Fruit fly (Drosophila melanogaster) whole organism, embryonic: ENCODE data around the gene fog.

Experiments
- Adf1 ChIP-seq: fragments of 200-800 bp; sonication (Bioruptor generic); IDR thresholded peaks from 2 replicates; pipeline ENCODE4 v1.3.6; 2022; ENCODE audit warnings: missing biosample characterization, missing genetic modification characterization
- CG12236 ChIP-seq: fragments of 200-800 bp; sonication (Bioruptor generic); optimal IDR thresholded peaks from 2 replicates; lab custom pipeline; 2016; ENCODE audit warnings: missing biosample characterization, missing genetic modification characterization
- CG13894 ChIP-seq: fragments of 200-800 bp; sonication (Bioruptor generic); optimal IDR thresholded peaks from 3 replicates; lab custom pipeline; 2018; ENCODE audit warnings: missing biosample characterization, mild to moderate bottlenecking, missing genetic modification characterization, moderate library complexity
- CG15073 ChIP-seq: fragments of 200-800 bp; sonication (Bioruptor generic); optimal IDR thresholded peaks from 2 replicates; lab custom pipeline; 2016; ENCODE audit warnings: missing biosample characterization, missing genetic modification characterization
- CG16813 ChIP-seq: fragments of 200-800 bp; sonication (Bioruptor generic); IDR thresholded peaks from 3 replicates; pipeline ENCODE4 v1.3.6; 2022; ENCODE audit warnings: missing biosample characterization, missing genetic modification characterization; ENCODE audit not compliant: partially characterized antibody
- CG17328 ChIP-seq: fragments of 200-800 bp; sonication (Bioruptor generic); IDR thresholded peaks from 2 replicates; pipeline ENCODE4 v1.3.6; 2022; ENCODE audit warnings: missing biosample characterization, missing genetic modification characterization
- CG2199 ChIP-seq: fragments of 200-800 bp; sonication (Bioruptor generic); IDR thresholded peaks from 3 replicates; pipeline ENCODE4 v1.3.6; 2022; ENCODE audit warnings: missing biosample characterization, missing genetic modification characterization
- CG34224 ChIP-seq: fragments of 200-800 bp; sonication (Bioruptor generic); IDR thresholded peaks from 3 replicates; pipeline ENCODE4 v1.3.6; 2022; ENCODE audit warnings: missing biosample characterization, missing genetic modification characterization; ENCODE audit not compliant: partially characterized antibody
- CG3838 ChIP-seq: fragments of 200-800 bp; sonication (Bioruptor generic); optimal IDR thresholded peaks from 3 replicates; lab custom pipeline; 2016; ENCODE audit warnings: missing biosample characterization, missing genetic modification characterization
- CG3847 ChIP-seq: fragments of 200-800 bp; sonication (Bioruptor generic); IDR thresholded peaks from 2 replicates; pipeline ENCODE4 v1.3.6; 2022; ENCODE audit warnings: missing biosample characterization, missing genetic modification characterization
- CG6254 ChIP-seq: fragments of 200-800 bp; sonication (Bioruptor generic); optimal IDR thresholded peaks from 3 replicates; lab custom pipeline; 2017; ENCODE audit warnings: mild to moderate bottlenecking, missing biosample characterization, missing genetic modification reagents, missing genetic modification characterization
- CG6791 ChIP-seq: fragments of 200-800 bp; sonication (Bioruptor generic); IDR thresholded peaks from 3 replicates; pipeline ENCODE4 v1.3.6; 2022; ENCODE audit warnings: missing biosample characterization, missing genetic modification characterization; ENCODE audit not compliant: partially characterized antibody
- CG8765 ChIP-seq: fragments of 200-800 bp; sonication (Bioruptor generic); IDR thresholded peaks from 2 replicates; pipeline ENCODE4 v1.3.6; 2022; ENCODE audit warnings: missing biosample characterization, missing genetic modification characterization
- CoRest ChIP-seq: fragments of 200-800 bp; sonication (Bioruptor generic); optimal IDR thresholded peaks from 3 replicates; lab custom pipeline; 2018; ENCODE audit warnings: missing biosample characterization, mild to moderate bottlenecking, missing genetic modification characterization, moderate library complexity
- Dad ChIP-seq: fragments of 200-800 bp; sonication (Bioruptor generic); optimal IDR thresholded peaks from 3 replicates; lab custom pipeline; 2016; ENCODE audit warnings: missing biosample characterization, missing genetic modification characterization
- Deaf1 ChIP-seq: fragments of 200-800 bp; optimal IDR thresholded peaks from 3 replicates; lab custom pipeline; 2019; ENCODE audit warnings: missing biosample characterization, mild to moderate bottlenecking, missing genetic modification characterization, moderate library complexity
- Dll ChIP-seq: fragments of 200-800 bp; sonication (Bioruptor generic); IDR thresholded peaks from 4 replicates; pipeline ENCODE4 v1.3.6; 2022; ENCODE audit warnings: missing biosample characterization, missing genetic modification characterization; ENCODE audit not compliant: partially characterized antibody
- Fer2 ChIP-seq: fragments of 200-800 bp; sonication (Bioruptor generic); optimal IDR thresholded peaks from 2 replicates; lab custom pipeline; 2018; ENCODE audit warnings: missing biosample characterization, mild to moderate bottlenecking, missing genetic modification characterization, moderate library complexity
- Fer3 ChIP-seq: fragments of 200-800 bp; sonication (Bioruptor generic); optimal IDR thresholded peaks from 2 replicates; lab custom pipeline; 2018; ENCODE audit warnings: missing biosample characterization, mild to moderate bottlenecking, missing genetic modification characterization, moderate library complexity
- GATAe ChIP-seq: fragments of 200-800 bp; sonication (Bioruptor generic); conservative IDR thresholded peaks from 2 replicates; pipeline ENCODE4 v1.3.6; 2022; ENCODE audit warnings: missing biosample characterization, missing genetic modification characterization
- H15 ChIP-seq: fragments of 200-800 bp; sonication (Bioruptor generic); IDR thresholded peaks from 3 replicates; pipeline ENCODE4 v1.3.6; 2022; ENCODE audit warnings: missing biosample characterization, missing genetic modification characterization
- Hr39 ChIP-seq: fragments of >200 bp; optimal IDR thresholded peaks from 2 replicates; lab custom pipeline; 2017
- MBD-R2 ChIP-seq: fragments of 200-800 bp; sonication (Bioruptor generic); IDR thresholded peaks from 2 replicates; pipeline ENCODE4 v1.3.6; 2022; ENCODE audit warnings: missing biosample characterization, missing genetic modification characterization
- Neu2 ChIP-seq: fragments of 200-800 bp; sonication (Bioruptor generic); optimal IDR thresholded peaks from 3 replicates; lab custom pipeline; 2016; ENCODE audit warnings: missing biosample characterization, missing genetic modification characterization, borderline replicate concordance
- Scr ChIP-seq: fragments of 200-800 bp; sonication (Bioruptor generic); IDR thresholded peaks from 2 replicates; pipeline ENCODE4 v1.3.6; 2022; ENCODE audit warnings: missing biosample characterization, missing genetic modification characterization; ENCODE audit not compliant: partially characterized antibody
- Side ChIP-seq: fragments of 200-800 bp; sonication (Bioruptor generic); optimal IDR thresholded peaks from 2 replicates; lab custom pipeline; 2016; ENCODE audit warnings: missing biosample characterization, missing genetic modification characterization
- Sox102F ChIP-seq: fragments of 200-800 bp; sonication (Bioruptor generic); optimal IDR thresholded peaks from 2 replicates; lab custom pipeline; 2018; ENCODE audit warnings: missing biosample characterization, mild to moderate bottlenecking, missing genetic modification characterization, moderate library complexity
- Usf ChIP-seq: fragments of 200-800 bp; sonication (Bioruptor generic); optimal IDR thresholded peaks from 2 replicates; lab custom pipeline; 2017; ENCODE audit warnings: missing genotype, missing biosample characterization, missing genetic modification characterization
- ato ChIP-seq: fragments of 200-800 bp; sonication (Bioruptor generic); IDR thresholded peaks from 2 replicates; pipeline ENCODE4 v1.3.6; 2022; ENCODE audit warnings: missing biosample characterization, missing genetic modification characterization; ENCODE audit not compliant: partially characterized antibody
- bbx ChIP-seq: fragments of 200-800 bp; sonication (Bioruptor generic); IDR thresholded peaks from 2 replicates; pipeline ENCODE4 v1.3.6; 2022; ENCODE audit warnings: missing biosample characterization, missing genetic modification characterization; ENCODE audit not compliant: partially characterized antibody
- chinmo ChIP-seq: fragments of 200-800 bp; sonication (Bioruptor generic); IDR thresholded peaks from 4 replicates; pipeline ENCODE4 v1.3.6; 2022; ENCODE audit warnings: missing biosample characterization, missing genetic modification characterization; ENCODE audit not compliant: partially characterized antibody
- chn ChIP-seq: fragments of 200-800 bp; sonication (Bioruptor generic); optimal IDR thresholded peaks from 2 replicates; lab custom pipeline; 2016; ENCODE audit warnings: missing biosample characterization, missing genetic modification characterization
- crc ChIP-seq: fragments of 200-800 bp; sonication (Bioruptor generic); optimal IDR thresholded peaks from 2 replicates; lab custom pipeline; 2016; ENCODE audit warnings: missing biosample characterization, missing genetic modification characterization
- crol ChIP-seq: fragments of 200-800 bp; sonication (Bioruptor generic); IDR thresholded peaks from 2 replicates; pipeline ENCODE4 v1.3.6; 2022; ENCODE audit warnings: missing biosample characterization, missing genetic modification characterization
- dan ChIP-seq: fragments of 200-800 bp; sonication (Bioruptor generic); IDR thresholded peaks from 2 replicates; pipeline ENCODE4 v1.3.6; 2022; ENCODE audit warnings: missing biosample characterization, missing genetic modification characterization
- disco-r ChIP-seq: fragments of 200-800 bp; sonication (Bioruptor generic); optimal IDR thresholded peaks from 2 replicates; lab custom pipeline; 2016; ENCODE audit warnings: missing biosample characterization, missing genetic modification characterization
- dmrt11E ChIP-seq: fragments of 200-800 bp; sonication (Bioruptor generic); optimal IDR thresholded peaks from 3 replicates; lab custom pipeline; 2018; ENCODE audit warnings: missing biosample characterization, mild to moderate bottlenecking, missing genetic modification characterization, moderate library complexity
- en ChIP-seq: fragments of 200-800 bp; sonication (Bioruptor generic); optimal IDR thresholded peaks from 2 replicates; lab custom pipeline; 2016; ENCODE audit warnings: missing biosample characterization, missing genetic modification characterization
- inv ChIP-seq: fragments of 200-800 bp; sonication (Bioruptor generic); IDR thresholded peaks from 2 replicates; pipeline ENCODE4 v1.3.6; 2022; ENCODE audit warnings: missing biosample characterization, missing genetic modification characterization; ENCODE audit not compliant: partially characterized antibody
- nerfin-1 ChIP-seq: fragments of 200-800 bp; sonication (Bioruptor generic); optimal IDR thresholded peaks from 3 replicates; lab custom pipeline; 2019; ENCODE audit warnings: missing biosample characterization, mild to moderate bottlenecking, missing genetic modification characterization, moderate library complexity
- pzg ChIP-seq: fragments of 200-800 bp; sonication (Bioruptor generic); optimal IDR thresholded peaks from 3 replicates; lab custom pipeline; 2018; ENCODE audit warnings: missing biosample characterization, mild to moderate bottlenecking, missing genetic modification characterization, moderate library complexity
- stc ChIP-seq: fragments of 200-800 bp; sonication (Bioruptor generic); IDR thresholded peaks from 2 replicates; pipeline ENCODE4 v1.3.6; 2022; ENCODE audit warnings: missing biosample characterization, missing genetic modification characterization
- tin ChIP-seq: fragments of 200-800 bp; sonication (Bioruptor generic); optimal IDR thresholded peaks from 3 replicates; lab custom pipeline; 2016; ENCODE audit warnings: missing biosample characterization, missing genetic modification characterization
- tll ChIP-seq, 2 experiments: fragments of 200-800 bp in 1 of 2; fragments of >200 bp in 1 of 2; sonication (Bioruptor generic) in 1 of 2; optimal IDR thresholded peaks; 2 replicates each; lab custom pipeline; 2017 to 2019; ENCODE audit warnings: missing biosample characterization in 2 of 2, missing genetic modification characterization in 2 of 2, mild to moderate bottlenecking in 1 of 2, moderate library complexity in 1 of 2
- twi ChIP-seq: fragments of 200-800 bp; optimal IDR thresholded peaks from 2 replicates; lab custom pipeline; 2019; ENCODE audit warnings: missing biosample characterization, mild to moderate bottlenecking, missing genetic modification characterization, moderate library complexity
- z ChIP-seq: fragments of 200-800 bp; sonication (Bioruptor generic); IDR thresholded peaks from 3 replicates; pipeline ENCODE4 v1.3.6; 2022; ENCODE audit warnings: missing biosample characterization, missing genetic modification characterization

fog gene

DNA sequence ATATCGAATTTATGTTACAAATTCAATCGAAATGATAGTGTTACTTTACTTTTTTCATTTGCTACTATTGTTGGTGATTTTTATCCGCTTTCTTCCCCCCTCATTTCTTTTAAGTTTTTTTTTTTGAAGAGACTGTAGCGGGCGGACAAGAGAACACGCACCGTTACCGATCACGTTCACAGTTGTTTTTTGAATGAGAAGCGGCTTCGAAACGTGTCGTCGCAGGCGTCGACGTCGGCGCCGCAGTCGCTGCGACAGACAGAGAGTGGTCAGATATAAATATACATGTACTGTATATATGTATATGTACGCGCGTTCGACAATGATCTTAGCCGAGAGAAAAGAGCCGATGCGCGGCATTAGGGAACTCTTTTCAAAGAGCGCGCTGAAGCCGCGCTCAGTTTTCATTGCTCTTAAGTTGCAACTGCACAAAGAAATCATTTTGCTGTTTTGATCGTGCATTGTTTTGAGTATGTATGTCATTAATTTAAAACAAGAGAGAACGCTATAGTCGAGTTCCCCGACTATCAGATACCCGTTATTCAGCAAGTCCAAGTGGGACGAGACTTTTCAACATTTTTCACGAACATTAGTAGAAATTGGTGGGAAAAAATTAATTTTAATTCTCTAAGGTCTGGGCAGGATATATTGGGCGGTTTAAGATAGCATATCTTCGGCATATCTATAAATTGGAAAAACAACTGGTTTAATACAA is at the start of gene fog (continued):
- TF ChIP-seq CG6791 (GFP tag; lab: Robert Waterston, UW): peak; percentile 72
- TF ChIP-seq chn (GFP tag; lab: Kevin White, UChicago): no peak
- no peak for TF ChIP-seq CG8765 (GFP tag; lab: Robert Waterston, UW)
- TF ChIP-seq Usf (GFP tag; lab: Kevin White, UChicago): no peak
- no peak for TF ChIP-seq pzg (GFP tag; lab: Kevin White, UChicago)
- TF ChIP-seq CG34224 (GFP tag; lab: Robert Waterston, UW): peak; percentile 22; the same call in 1 of the 3 replicates
- TF ChIP-seq bbx (GFP tag; lab: Robert Waterston, UW): no peak
- no peak for TF ChIP-seq CG15073
- TF ChIP-seq nerfin-1: no peak
- TF ChIP-seq Adf1: peak; percentile 69
- no peak for TF ChIP-seq CG3847 (GFP tag; lab: Robert Waterston, UW)
- TF ChIP-seq Fer2 (tag; lab: Kevin White, UChicago): no peak
- TF ChIP-seq Dll (GFP tag; lab: Robert Waterston, UW): peak; percentile 37; the same call in 1 of the 4 replicates
- TF ChIP-seq chinmo (GFP tag; lab: Robert Waterston, UW): 0 out of 4 replicates have a peak, but pooled peaks have one; percentile 34
- no peak for TF ChIP-seq Dad (GFP tag; lab: Kevin White, UChicago)
- TF ChIP-seq Scr (GFP tag; lab: Robert Waterston, UW): peak; percentile 34
- no peak for TF ChIP-seq crc (GFP tag; lab: Kevin White, UChicago)
- peak; percentile 30; the same call in 1 of the 2 replicates for TF ChIP-seq ato (GFP tag; lab: Robert Waterston, UW)

DNA sequence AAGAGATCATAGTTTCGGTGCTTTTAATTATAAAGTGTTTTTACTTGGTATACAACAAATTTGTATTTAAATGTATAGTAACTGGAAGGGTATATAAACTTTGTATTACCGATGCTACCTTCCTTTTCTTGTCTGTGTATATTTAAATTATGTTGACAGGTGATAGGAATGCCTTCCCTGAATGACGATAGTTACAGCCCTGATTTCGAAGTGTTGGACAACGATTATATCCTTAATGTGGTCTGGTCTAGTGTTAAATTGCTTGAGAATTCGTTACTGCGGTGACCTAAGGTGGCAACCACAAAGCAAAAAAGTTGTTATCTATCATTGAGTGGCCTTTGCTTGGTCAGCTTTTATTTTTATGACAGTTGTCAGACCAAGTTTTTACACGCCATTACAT is 17.5 kb upstream of the fog start, which contains the start of gene CG34334:
TSS of gene CG34334 (plus strand) at position 301 of the 400 bp plus-strand sequence.
- TF ChIP-seq inv (no peak), Neu2 (GFP tag; lab: Kevin White, UChicago) (peak; percentile 69), tll (GFP tag; optimal IDR thresholded peaks at IDR 0.05; lab: Kevin White, UChicago) (no peak)

dm6 chrX:22859286-22859685 is 4.3 kb upstream of the fog start:
- TF ChIP-seq dan (GFP tag; lab: Robert Waterston, UW): no peak
- TF ChIP-seq CoRest (tag; lab: Kevin White, UChicago): no peak
- peak; percentile 82 for TF ChIP-seq z
- no peak for TF ChIP-seq CG17328 (GFP tag; lab: Robert Waterston, UW)
- no peak for TF ChIP-seq CG16813 (GFP tag; lab: Robert Waterston, UW)
- TF ChIP-seq stc (GFP tag; lab: Robert Waterston, UW): no peak
- TF ChIP-seq twi (tag; lab: Kevin White, UChicago): peak; percentile 56
- peak; percentile 46 for TF ChIP-seq Deaf1 (tag; lab: Kevin White, UChicago)
- no peak for TF ChIP-seq dmrt11E (tag; lab: Kevin White, UChicago)
- TF ChIP-seq CG2199: peak; percentile 67; the same call in 2 of the 3 replicates
- no peak for TF ChIP-seq Fer3 (tag; lab: Kevin White, UChicago)

- no peak for TF ChIP-seq CG3838 (GFP tag; lab: Kevin White, UChicago)
- TF ChIP-seq CG13894 (tag; lab: Kevin White, UChicago): peak; percentile 8
- TF ChIP-seq Hr39 (lab: Kevin White, UChicago): peak; percentile 21
- TF ChIP-seq Side (GFP tag; lab: Kevin White, UChicago): no peak
- TF ChIP-seq MBD-R2: no peak
- no peak for TF ChIP-seq disco-r (GFP tag; lab: Kevin White, UChicago)
- TF ChIP-seq GATAe (GFP tag; lab: Robert Waterston, UW): no peak
- no peak for TF ChIP-seq Sox102F (GFP tag; lab: Kevin White, UChicago)
- TF ChIP-seq H15 (GFP tag; lab: Robert Waterston, UW): no peak
- TF ChIP-seq en (GFP tag; lab: Kevin White, UChicago): no peak
- TF ChIP-seq CG6254 (GFP tag; lab: Kevin White, UChicago): no peak
- TF ChIP-seq CG12236 (GFP tag; lab: Kevin White, UChicago): no peak
- TF ChIP-seq tin: no peak
- TF ChIP-seq crol (GFP tag; lab: Robert Waterston, UW): peak; percentile 75
Measured at dm6 chrX:22858076-22858475, 3.1 kb upstream of the fog start.
